Worm (Caenorhabditis elegans) whole organism, L1 larva: Measurements from ENCODE around the gene alp-1.

ENCODE experiments used
- C04F5.9 ChIP-seq: sonication (generic microtip); optimal IDR thresholded peaks from 2 replicates; lab custom pipeline; 2016; ENCODE audit warnings: missing genetic modification characterization, missing compliant biosample characterization
- C16A3.4 ChIP-seq: fragments of 150-350 bp; optimal IDR thresholded peaks from 2 replicates; lab custom pipeline; 2014; ENCODE audit warnings: missing biosample characterization, missing genetic modification characterization
- aha-1 ChIP-seq: fragments of 150-350 bp; optimal IDR thresholded peaks from 2 replicates; lab custom pipeline; 2014; ENCODE audit warnings: missing biosample characterization, missing genetic modification characterization
- ceh-63 ChIP-seq: fragments of 200-800 bp; sonication (Bioruptor generic); optimal IDR thresholded peaks from 2 replicates; lab custom pipeline; 2018; ENCODE audit warnings: mild to moderate bottlenecking, missing genetic modification characterization, missing compliant biosample characterization
- egl-13 ChIP-seq: sonication (generic microtip); optimal IDR thresholded peaks from 2 replicates; lab custom pipeline; 2016; ENCODE audit warnings: missing genotype, missing genetic modification reagents, missing genetic modification characterization, missing compliant biosample characterization
- grh-1 ChIP-seq: fragments of 200-800 bp; sonication (Bioruptor generic); IDR thresholded peaks from 2 replicates; pipeline ENCODE4 v1.3.6; 2022; ENCODE audit warnings: missing genetic modification reagents, missing genetic modification characterization, missing compliant biosample characterization
- hlh-17 ChIP-seq: fragments of 200-800 bp; sonication (Bioruptor generic); optimal IDR thresholded peaks from 2 replicates; lab custom pipeline; 2018; ENCODE audit warnings: missing genetic modification characterization, mild to moderate bottlenecking, missing compliant biosample characterization, moderate library complexity, borderline replicate concordance
- isw-1 ChIP-seq: fragments of 200-800 bp; sonication (Bioruptor generic); IDR thresholded peaks from 2 replicates; pipeline ENCODE4 v1.3.6; 2022; ENCODE audit warnings: missing genetic modification characterization, missing compliant biosample characterization
- nhr-20 ChIP-seq: sonication (generic microtip); optimal IDR thresholded peaks from 2 replicates; lab custom pipeline; 2016; ENCODE audit warnings: mild to moderate bottlenecking, missing genetic modification characterization, missing compliant biosample characterization
- nhr-71 ChIP-seq: sonication (generic microtip); optimal IDR thresholded peaks from 2 replicates; lab custom pipeline; 2016; ENCODE audit warnings: mild to moderate bottlenecking, missing genetic modification characterization, moderate library complexity, missing compliant biosample characterization
- nhr-76 ChIP-seq: sonication (generic microtip); optimal IDR thresholded peaks from 2 replicates; lab custom pipeline; 2017; ENCODE audit warnings: missing biosample characterization, missing genetic modification characterization
- snpc-4 ChIP-seq: fragments of 150-350 bp; optimal IDR thresholded peaks from 2 replicates; lab custom pipeline; 2014; ENCODE audit warnings: missing biosample characterization, missing genetic modification characterization
- unc-30 ChIP-seq: sonication (generic microtip); optimal IDR thresholded peaks from 2 replicates; lab custom pipeline; 2017; ENCODE audit warnings: missing biosample characterization, missing genetic modification characterization
- unc-86 ChIP-seq: sonication (generic microtip); optimal IDR thresholded peaks from 2 replicates; lab custom pipeline; 2016; ENCODE audit warnings: missing genetic modification characterization, missing compliant biosample characterization
- vab-15 ChIP-seq: sonication (generic microtip); optimal IDR thresholded peaks from 2 replicates; lab custom pipeline; 2017; ENCODE audit warnings: missing genotype, mild to moderate bottlenecking, missing genetic modification characterization, missing compliant biosample characterization
- ztf-11 ChIP-seq, 2 experiments: sonication (generic microtip); optimal IDR thresholded peaks; 2 replicates each; lab custom pipeline; 2016 to 2017; ENCODE audit warnings: missing genetic modification characterization in 2 of 2, missing biosample characterization in 1 of 2, missing compliant biosample characterization in 1 of 2
- ztf-4 ChIP-seq: fragments of 150-350 bp; optimal IDR thresholded peaks from 2 replicates; lab custom pipeline; 2014; ENCODE audit warnings: missing biosample characterization, missing genetic modification characterization

Gene alp-1

ce11 chrIV:8906743-8907142 is 54.4 kb downstream of the alp-1 start, which contains the start of gene C27B7.7:
TSS of gene C27B7.7 (plus strand) at chrIV:8907043.
- TF ChIP-seq nhr-76 (no peak), nhr-71 (tag; lab: Kevin White, UChicago) (no peak), ceh-63 (GFP tag; lab: Kevin White, UChicago) (no peak), isw-1 (no peak), ztf-4 (no peak), vab-15 (no peak), ztf-11 (tag; optimal IDR thresholded peaks at IDR 0.05; lab: Kevin White, UChicago) (no peak), snpc-4 (no peak), aha-1 (no peak), C04F5.9 (no peak), unc-86 (tag; lab: Kevin White, UChicago) (no peak), hlh-17 (no peak), nhr-20 (tag; lab: Kevin White, UChicago) (no peak), grh-1 (no peak), unc-30 (no peak), C16A3.4 (no peak), egl-13 (no peak)
